Worm (Caenorhabditis elegans) whole organism, young adult: ENCODE results near the gene irld-51.

Experiments used
- Y95B8A.8 ChIP-seq: fragments of 200-800 bp; sonication (Bioruptor generic); IDR thresholded peaks from 2 replicates; pipeline ENCODE4 v1.3.6; 2022; ENCODE audit warnings: missing genetic modification reagents, missing genetic modification characterization, missing compliant biosample characterization
- ama-1 ChIP-seq, 3 experiments: fragments of 150-350 bp in 1 of 3; sonication (generic microtip) in 2 of 3; optimal IDR thresholded peaks; 2 replicates each; lab custom pipeline; 2014 to 2018; ENCODE audit warnings: missing biosample characterization in 2 of 3, missing genetic modification characterization in 2 of 3, missing genetic modification reagents in 2 of 3
- cebp-2 ChIP-seq: fragments of 200-800 bp; sonication (Bioruptor generic); IDR thresholded peaks from 2 replicates; pipeline ENCODE4 v1.3.6; 2022; ENCODE audit warnings: missing genetic modification characterization, missing compliant biosample characterization
- lir-1 ChIP-seq: fragments of 200-800 bp; sonication (Bioruptor generic); conservative IDR thresholded peaks from 2 replicates; pipeline ENCODE4 v1.3.6; 2022; ENCODE audit warnings: missing genetic modification reagents, missing genetic modification characterization, missing compliant biosample characterization
- snpc-4 ChIP-seq, 5 experiments: fragments of 150-350 bp in 1 of 5; sonication (generic microtip) in 4 of 5; optimal IDR thresholded peaks; 2 replicates each; lab custom pipeline; 2014 to 2018; ENCODE audit warnings: missing genetic modification characterization in 5 of 5, missing biosample characterization in 3 of 5, antibody characterized with exemption in 2 of 5, mild to moderate bottlenecking in 2 of 5, missing compliant biosample characterization in 2 of 5, missing genotype in 2 of 5, moderate library complexity in 2 of 5, missing genetic modification reagents in 1 of 5

- TF ChIP-seq snpc-4 (GFP tag; optimal IDR thresholded peaks at IDR 0.05; lab: Kevin White, UChicago) (no peak), snpc-4 (tag; optimal IDR thresholded peaks at IDR 0.05; lab: Kevin White, UChicago) (no peak), ama-1 (optimal IDR thresholded peaks at IDR 0.05; lab: Kevin White, UChicago) (no peak), ama-1 (GFP tag; optimal IDR thresholded peaks at IDR 0.05; lab: Kevin White, UChicago) (no peak), Y95B8A.8 (GFP tag; lab: Robert Waterston, UW) (no peak), cebp-2 (GFP tag; lab: Robert Waterston, UW) (no peak), lir-1 (GFP tag; lab: Robert Waterston, UW) (no peak)
Measured at ce11 chrII:2992300-2992699, 39.8 kb upstream of the irld-51 start.
